Fruit fly (Drosophila melanogaster): Measurements from ENCODE around the gene CG43732.

The CG43732 gene

dm6 chr3R:18985114-18985785 lies 35.3 kb downstream of the CG43732 start (continued):
- TF ChIP-seq cato (GFP tag; optimal IDR thresholded peaks at IDR 0.05; ENCODE audit: borderline replicate concordance), result no peak
- peak; percentile 27 for TF ChIP-seq CG17359 (tag; optimal IDR thresholded peaks at IDR 0.05)
- TF ChIP-seq CG15011 (GFP tag; optimal IDR thresholded peaks at IDR 0.05), result peak; percentile 22
- TF ChIP-seq CG5953 (GFP tag; IDR thresholded peaks at IDR 0.05), result no peak
- no peak for TF ChIP-seq CG6254 (GFP tag; optimal IDR thresholded peaks at IDR 0.05)
- TF ChIP-seq Sry-β (GFP tag; optimal IDR thresholded peaks at IDR 0.05), result no peak
- TF ChIP-seq sens-2 (GFP tag; IDR thresholded peaks at IDR 0.05), result no peak
- TF ChIP-seq CG17568 (GFP tag; optimal IDR thresholded peaks at IDR 0.05), result no peak
- no peak for TF ChIP-seq CTCF (GFP tag; optimal IDR thresholded peaks at IDR 0.05)
- no peak for TF ChIP-seq CkIIα-i1 (GFP tag; IDR thresholded peaks at IDR 0.05)
- TF ChIP-seq CG18262 (tag; optimal IDR thresholded peaks at IDR 0.05), result peak; percentile 2
- no peak for TF ChIP-seq HmgD (GFP tag; optimal IDR thresholded peaks at IDR 0.05)
- no peak for TF ChIP-seq psq (GFP tag; optimal IDR thresholded peaks at IDR 0.05)
- TF ChIP-seq Poxn (GFP tag; IDR thresholded peaks at IDR 0.05), result no peak
- peak; percentile 26 for TF ChIP-seq Hr3 (GFP tag; optimal IDR thresholded peaks at IDR 0.05)
- peak; percentile 57 for TF ChIP-seq HHEX (GFP tag; optimal IDR thresholded peaks at IDR 0.05)
- no peak for TF ChIP-seq CG7928 (GFP tag; optimal IDR thresholded peaks at IDR 0.05)
- TF ChIP-seq Nf-YC (tag; optimal IDR thresholded peaks at IDR 0.05), result no peak
- TF ChIP-seq CG2889 (GFP tag; IDR thresholded peaks at IDR 0.05), result no peak
- TF ChIP-seq gsb (GFP tag; IDR thresholded peaks at IDR 0.05), result no peak
- no peak for TF ChIP-seq hkb (optimal IDR thresholded peaks at IDR 0.05)
- TF ChIP-seq hkb (GFP tag; IDR thresholded peaks at IDR 0.05), result no peak
- TF ChIP-seq CG10267 (tag; optimal IDR thresholded peaks at IDR 0.05), result peak; percentile 22
- TF ChIP-seq lbe (GFP tag; optimal IDR thresholded peaks at IDR 0.05), result peak; percentile 46
- TF ChIP-seq en (GFP tag; optimal IDR thresholded peaks at IDR 0.05), result no peak
- no peak for TF ChIP-seq CG43689 (GFP tag; IDR thresholded peaks at IDR 0.05)
- TF ChIP-seq CG15073 (GFP tag; optimal IDR thresholded peaks at IDR 0.05), result no peak
- TF ChIP-seq CG17912 (GFP tag; optimal IDR thresholded peaks at IDR 0.05), result no peak
- no peak for TF ChIP-seq Opbp (GFP tag; IDR thresholded peaks at IDR 0.05; ENCODE audit: partially characterized antibody)
- TF ChIP-seq CG10431 (GFP tag; optimal IDR thresholded peaks at IDR 0.05), result no peak
- TF ChIP-seq D19A (tag; optimal IDR thresholded peaks at IDR 0.05), result peak; percentile 52
- no peak for TF ChIP-seq Ada2b (GFP tag; IDR thresholded peaks at IDR 0.05)
- TF ChIP-seq CG17829 (tag; optimal IDR thresholded peaks at IDR 0.05), result no peak
- TF ChIP-seq sug (tag; optimal IDR thresholded peaks at IDR 0.05), result peak; percentile 86
- no peak for TF ChIP-seq ssp (GFP tag; IDR thresholded peaks at IDR 0.05)
- peak; percentile 53 for TF ChIP-seq CG7839 (tag; optimal IDR thresholded peaks at IDR 0.05)
- TF ChIP-seq stwl (tag; optimal IDR thresholded peaks at IDR 0.05), result no peak
- TF ChIP-seq CG34376 (GFP tag; optimal IDR thresholded peaks at IDR 0.05), result peak; percentile 15
- no peak for TF ChIP-seq E2f1 (GFP tag; IDR thresholded peaks at IDR 0.05)
- no peak for TF ChIP-seq hth (optimal IDR thresholded peaks at IDR 0.05)
- TF ChIP-seq trem (tag; optimal IDR thresholded peaks at IDR 0.05), result no peak
- no peak for TF ChIP-seq CG15696 (tag; optimal IDR thresholded peaks at IDR 0.05)
- TF ChIP-seq CG13894 (tag; optimal IDR thresholded peaks at IDR 0.05), result peak; percentile 20
- no peak for TF ChIP-seq Trl (optimal IDR thresholded peaks at IDR 0.05)
- no peak for TF ChIP-seq Trl (GFP tag; optimal IDR thresholded peaks at IDR 0.05)
- peak; percentile 35 for TF ChIP-seq CG3995 (GFP tag; optimal IDR thresholded peaks at IDR 0.05)
- TF ChIP-seq MTF-1 (GFP tag; optimal IDR thresholded peaks at IDR 0.05; ENCODE audit: borderline replicate concordance), result no peak
- no peak for TF ChIP-seq dm (GFP tag; optimal IDR thresholded peaks at IDR 0.05)
- TF ChIP-seq CG15479 (GFP tag; optimal IDR thresholded peaks at IDR 0.05), result no peak
- TF ChIP-seq CG17612 (GFP tag; IDR thresholded peaks at IDR 0.05), result no peak
- TF ChIP-seq sima (GFP tag; optimal IDR thresholded peaks at IDR 0.05), result no peak
- no peak for TF ChIP-seq wor (GFP tag; IDR thresholded peaks at IDR 0.05)
